Worm (Caenorhabditis elegans): Measurements from ENCODE around the gene K06B4.15.
"Not testable (repeated sequence)": the region's sequence is repeated elsewhere in the genome, so short reads cannot be mapped to it uniquely, and the experiment has no call there.

K06B4.15 gene

DNA sequence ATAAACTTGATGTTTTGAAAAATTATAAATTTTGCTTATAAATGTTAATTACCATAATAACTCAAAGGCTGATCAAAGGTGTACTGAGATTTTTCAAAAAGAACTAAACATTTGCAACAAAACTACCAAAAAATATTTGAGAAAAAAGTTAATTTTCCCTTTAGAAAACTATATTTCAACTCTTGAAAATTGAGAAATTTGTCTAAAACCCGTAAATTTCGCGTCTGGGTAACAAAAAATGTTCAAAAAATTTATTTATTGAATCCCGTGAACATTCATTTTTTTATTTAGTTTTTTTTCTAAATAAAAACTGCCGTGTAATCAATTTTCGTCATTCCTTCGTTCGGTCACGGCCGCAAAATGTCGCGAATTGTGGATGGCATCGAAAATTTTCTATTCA, at the start of gene K06B4.15:
TSS of gene K06B4.15 (plus strand) at position 301 of the 400 bp plus-strand sequence.
- not testable (repeated sequence) for TF ChIP-seq W03F9.2, dao-5, him-1 (tag; optimal IDR thresholded peaks at IDR 0.05)

ce11 chrV:15621518-15621917, 48.7 kb upstream of the K06B4.15 start, which contains the start of gene C55A1.1:
C55A1.1 (plus strand) TSS chrV:15621818.
- TF ChIP-seq him-1 (tag; optimal IDR thresholded peaks at IDR 0.05) = no peak
- no peak for TF ChIP-seq W03F9.2 (tag; optimal IDR thresholded peaks at IDR 0.05)
- no peak for TF ChIP-seq dao-5 (tag; optimal IDR thresholded peaks at IDR 0.05)

DNA sequence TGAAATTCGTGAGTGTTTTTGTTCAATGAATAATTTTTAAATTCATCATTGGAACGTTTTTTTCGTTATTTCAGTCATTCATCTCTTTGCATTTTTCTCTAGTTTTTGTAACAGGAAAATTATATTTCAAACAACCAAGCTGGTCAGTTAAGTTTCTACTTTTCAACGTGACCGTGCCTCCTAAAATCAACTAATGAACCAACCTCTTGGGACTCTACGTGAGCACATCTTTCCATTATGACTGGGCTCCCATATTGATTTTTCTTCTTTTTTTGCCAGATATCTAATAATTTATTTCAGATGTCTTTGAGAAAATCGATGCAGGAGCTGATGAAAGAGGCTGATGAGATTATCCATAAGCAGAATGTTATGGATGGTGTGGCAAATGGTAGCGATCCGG, 44.7 kb upstream of the K06B4.15 start, which contains the start of gene C55A1.11:
TSS of gene C55A1.11 (plus strand) at position 301 of the 400 bp plus-strand sequence.
- TF ChIP-seq dao-5 (tag; optimal IDR thresholded peaks at IDR 0.05) = no peak

DNA sequence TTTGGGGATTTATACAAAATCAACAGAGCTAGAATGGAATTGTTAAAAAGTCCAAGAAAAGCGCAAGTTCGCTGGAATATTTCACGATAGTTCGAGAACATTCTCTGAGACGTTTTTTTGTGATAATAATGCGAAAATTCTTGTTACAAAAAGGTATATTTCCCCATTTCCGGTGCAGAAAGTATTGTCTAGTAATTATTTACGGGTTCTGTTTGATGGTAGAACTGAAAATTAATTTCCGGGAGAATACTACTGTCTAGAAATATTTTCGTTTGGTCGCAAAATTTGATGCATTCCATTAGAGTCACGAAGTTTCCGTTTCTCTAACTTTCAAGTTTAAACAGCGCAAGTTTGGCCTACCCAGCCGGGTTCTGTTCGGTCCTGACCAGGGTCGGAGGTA, 40.7 kb upstream of the K06B4.15 start, which contains the start of gene str-248:
TSS of gene str-248 (minus strand) at position 101 of the 400 bp plus-strand sequence.
- TF ChIP-seq W03F9.2 (tag; optimal IDR thresholded peaks at IDR 0.05) (no peak), dao-5 (tag; optimal IDR thresholded peaks at IDR 0.05) (no peak), him-1 (tag; optimal IDR thresholded peaks at IDR 0.05) (no peak)

- TF ChIP-seq him-1 (tag; optimal IDR thresholded peaks at IDR 0.05) = no peak
- TF ChIP-seq dao-5 (tag; optimal IDR thresholded peaks at IDR 0.05) = no peak
- TF ChIP-seq W03F9.2 (tag; optimal IDR thresholded peaks at IDR 0.05) = no peak
These were observed 31.4 kb upstream of the K06B4.15 start, which contains the start of gene srz-44 for ce11 chrV:15638853-15639252. srz-44 (minus strand) TSS chrV:15638953.

DNA sequence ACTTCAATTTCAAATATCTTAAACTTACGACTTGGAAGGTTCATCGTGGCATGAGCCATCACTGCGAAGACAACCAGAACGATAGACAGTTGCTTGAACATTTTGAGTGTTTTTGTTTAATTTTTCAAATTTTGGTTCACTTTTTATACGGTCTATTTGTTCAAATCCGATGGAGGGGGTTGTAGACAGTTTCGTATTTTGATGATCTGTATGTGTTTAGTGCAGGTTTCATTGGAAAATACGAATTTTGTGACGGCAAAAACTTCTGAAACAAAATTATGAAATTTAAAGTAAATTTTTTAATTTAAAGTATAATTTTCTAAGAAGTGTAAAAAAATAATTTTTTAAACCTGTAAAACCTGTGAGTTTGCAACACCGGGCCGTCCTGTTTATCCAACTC, 27.0 kb upstream of the K06B4.15 start, which contains the start of gene C55A1.4:
TSS of gene C55A1.4 (minus strand) at position 101 of the 400 bp plus-strand sequence.
- not testable (repeated sequence) for TF ChIP-seq him-1, W03F9.2, dao-5 (tag; optimal IDR thresholded peaks at IDR 0.05)

DNA sequence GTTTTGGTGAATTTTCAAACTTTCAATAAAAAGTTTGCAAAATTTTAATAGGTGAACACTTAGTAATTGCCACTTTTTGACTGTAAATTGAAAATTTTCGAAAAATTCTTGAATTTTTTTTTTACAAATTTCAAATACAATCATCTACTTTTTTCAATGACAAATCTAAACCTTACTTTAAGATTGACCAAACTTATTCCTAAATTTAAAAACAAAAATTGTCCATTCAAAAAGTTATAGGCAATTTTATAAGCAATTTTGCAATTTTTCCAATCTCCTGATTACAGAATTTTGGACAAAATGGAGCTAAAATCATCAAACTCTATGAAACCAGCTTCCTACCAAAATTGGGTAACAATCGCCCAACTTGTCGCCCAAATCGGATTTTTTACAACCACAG, 25.7 kb upstream of the K06B4.15 start, which contains the start of gene str-23:
TSS of gene str-23 (plus strand) at position 301 of the 400 bp plus-strand sequence.
- no peak for TF ChIP-seq him-1 (tag; optimal IDR thresholded peaks at IDR 0.05)
- TF ChIP-seq dao-5 (tag; optimal IDR thresholded peaks at IDR 0.05) = no peak
- TF ChIP-seq W03F9.2 (tag; optimal IDR thresholded peaks at IDR 0.05) = no peak

DNA sequence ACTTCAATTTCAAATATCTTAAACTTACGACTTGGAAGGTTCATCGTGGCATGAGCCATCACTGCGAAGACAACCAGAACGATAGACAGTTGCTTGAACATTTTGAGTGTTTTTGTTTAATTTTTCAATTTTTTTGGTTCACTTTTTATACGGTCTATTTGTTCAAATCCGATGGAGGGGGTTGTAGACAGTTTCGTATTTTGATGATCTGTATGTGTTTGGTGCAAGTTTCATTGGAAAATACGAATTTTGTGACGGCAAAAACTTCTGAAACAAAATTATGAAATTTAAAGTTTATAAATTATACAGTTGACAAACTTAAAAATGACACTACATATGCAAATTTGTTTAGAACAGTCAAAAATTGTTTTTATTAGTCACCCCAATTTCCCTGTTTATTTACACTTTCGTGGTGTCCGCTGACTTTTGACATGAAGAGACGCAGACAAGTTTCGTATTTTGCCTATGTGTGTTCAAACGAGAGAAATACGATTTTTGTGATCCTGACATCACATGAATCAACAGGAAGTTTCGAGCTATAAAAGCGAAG, 22.6 kb upstream of the K06B4.15 start, which contains the start of the genes C55A1.7 and C55A1.6:
TSS of gene C55A1.7 (minus strand) at position 101 of the 550 bp plus-strand sequence.
TSS of gene C55A1.6 (plus strand) at position 500 of the 550 bp plus-strand sequence.
- TF ChIP-seq him-1, W03F9.2, dao-5 (tag; optimal IDR thresholded peaks at IDR 0.05): not testable (repeated sequence)

DNA sequence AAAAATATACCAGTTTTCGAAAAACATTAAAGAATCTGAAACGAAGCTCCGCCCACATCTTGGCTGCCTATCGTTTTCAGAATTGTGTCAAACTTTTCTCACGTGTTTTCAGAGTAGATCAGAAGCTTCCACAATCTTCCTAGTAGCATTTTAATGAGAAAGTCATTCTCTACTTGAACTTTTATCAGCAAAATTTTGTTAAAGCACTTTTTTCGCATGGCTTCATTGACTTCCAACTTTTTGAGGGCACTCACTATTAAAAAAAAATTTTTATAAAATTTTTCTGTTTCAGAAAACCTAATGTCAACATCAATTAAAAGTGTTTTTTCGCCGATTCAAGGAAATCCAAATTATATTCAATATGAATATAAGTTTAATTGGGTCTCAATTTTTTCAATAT, 20.1 kb upstream of the K06B4.15 start, which contains the start of gene sru-42:
TSS of gene sru-42 (plus strand) at position 301 of the 400 bp plus-strand sequence.
- TF ChIP-seq W03F9.2 (tag; optimal IDR thresholded peaks at IDR 0.05) (no peak), him-1 (tag; optimal IDR thresholded peaks at IDR 0.05) (no peak), dao-5 (tag; optimal IDR thresholded peaks at IDR 0.05) (no peak)

- TF ChIP-seq him-1 (tag; optimal IDR thresholded peaks at IDR 0.05) (no peak), W03F9.2 (tag; optimal IDR thresholded peaks at IDR 0.05) (no peak), dao-5 (tag; optimal IDR thresholded peaks at IDR 0.05) (no peak)
These were observed 18.1 kb upstream of the K06B4.15 start for ce11 chrV:15652147-15652546.

ce11 chrV:15654124-15654523, 16.1 kb upstream of the K06B4.15 start, which contains the start of gene F53E4.2:
F53E4.2 (plus strand) TSS chrV:15654424.
- TF ChIP-seq dao-5 (tag; optimal IDR thresholded peaks at IDR 0.05) = no peak
- no peak for TF ChIP-seq W03F9.2 (tag; optimal IDR thresholded peaks at IDR 0.05)
- no peak for TF ChIP-seq him-1 (tag; optimal IDR thresholded peaks at IDR 0.05)

DNA sequence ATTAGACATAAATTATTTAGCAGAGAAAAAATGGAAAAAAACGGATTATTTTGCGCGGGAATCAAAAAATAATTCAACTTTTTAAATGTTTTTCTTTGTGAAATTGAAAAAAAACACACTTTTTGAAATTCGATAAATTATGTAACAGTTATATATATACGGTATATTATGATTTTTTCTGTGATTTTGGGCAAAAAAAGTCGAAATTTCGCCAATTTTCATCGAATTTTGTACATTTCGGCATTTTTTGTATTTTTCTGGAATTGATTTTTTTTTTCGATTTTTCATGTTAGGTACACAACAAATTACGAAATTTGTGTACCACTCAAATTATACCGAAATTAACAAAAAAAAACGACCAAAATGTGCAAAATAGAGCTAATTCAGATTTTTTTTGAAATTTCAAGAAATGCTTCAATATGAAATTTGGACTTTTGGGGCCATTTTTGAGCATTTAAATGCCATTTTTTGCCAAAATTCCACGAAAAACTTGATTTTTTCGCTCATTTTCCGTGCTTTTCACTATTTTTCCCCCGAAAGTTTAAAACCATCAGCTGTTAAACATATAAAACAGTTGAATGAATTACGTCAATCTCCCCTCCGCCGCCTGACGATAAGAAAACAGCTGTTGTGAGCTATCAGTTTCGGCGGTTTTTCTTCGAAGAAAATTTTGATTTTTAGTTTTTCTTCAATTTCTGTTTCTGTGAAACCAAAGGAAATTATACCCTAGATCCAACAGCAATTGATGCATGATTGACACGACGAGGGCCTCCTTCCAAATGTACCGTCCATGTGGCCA, 11.8 kb upstream of the K06B4.15 start:
- TF ChIP-seq dao-5 (tag; optimal IDR thresholded peaks at IDR 0.05) (no peak), him-1 (tag; optimal IDR thresholded peaks at IDR 0.05) (no peak), W03F9.2 (tag; optimal IDR thresholded peaks at IDR 0.05) (no peak)

- no peak for TF ChIP-seq him-1 (tag; optimal IDR thresholded peaks at IDR 0.05)
- TF ChIP-seq dao-5 (tag; optimal IDR thresholded peaks at IDR 0.05) = no peak
- TF ChIP-seq W03F9.2 (tag; optimal IDR thresholded peaks at IDR 0.05) = no peak
These were observed 9.2 kb upstream of the K06B4.15 start for ce11 chrV:15661003-15661402.

- TF ChIP-seq W03F9.2 (tag; optimal IDR thresholded peaks at IDR 0.05) (no peak), dao-5 (tag; optimal IDR thresholded peaks at IDR 0.05) (no peak), him-1 (tag; optimal IDR thresholded peaks at IDR 0.05) (no peak)
These were observed 8.7 kb upstream of the K06B4.15 start for ce11 chrV:15661580-15661979.

Measured in whole organism, L4/young adult.